Worm (Caenorhabditis elegans) whole organism, L1 larva: ENCODE measurements around the gene gcc-2.

Source experiments
- fkh-10 ChIP-seq: sonication (generic microtip); optimal IDR thresholded peaks from 2 replicates; lab custom pipeline; 2017; ENCODE audit warnings: missing biosample characterization, missing genetic modification reagents, missing genetic modification characterization
- unc-62 ChIP-seq: fragments of 150-350 bp; optimal IDR thresholded peaks from 2 replicates; lab custom pipeline; 2014; ENCODE audit warnings: missing biosample characterization, missing genetic modification reagents, missing genetic modification characterization
- ztf-4 ChIP-seq: fragments of 150-350 bp; optimal IDR thresholded peaks from 2 replicates; lab custom pipeline; 2014; ENCODE audit warnings: missing biosample characterization, missing genetic modification characterization

ce11 chrIII:9757414-9757813, 4.5 kb downstream of the gcc-2 start, which contains the start of gene vps-53:
- TF ChIP-seq fkh-10 (GFP tag; lab: Kevin White, UChicago) (no peak), ztf-4 (tag; lab: Kevin White, UChicago) (no peak), unc-62 (GFP tag; lab: Kevin White, UChicago) (no peak)
